Fruit fly (Drosophila melanogaster): ENCODE results near the gene CAH2.

Gene CAH2

dm6 chr3L:12139232-12139698 lies 38.1 kb upstream of the CAH2 start (continued):
- no peak for TF ChIP-seq Scr (GFP tag; IDR thresholded peaks at IDR 0.05; ENCODE audit: partially characterized antibody)
- 0 out of 2 replicates have a peak, but pooled peaks have one; percentile 11 for TF ChIP-seq al (GFP tag; IDR thresholded peaks at IDR 0.05)
- TF ChIP-seq Sry-δ (GFP tag; optimal IDR thresholded peaks at IDR 0.05), result no peak
- peak; percentile 7; the same call in 1 of the 3 replicates for TF ChIP-seq zfh1 (GFP tag; IDR thresholded peaks at IDR 0.05)
- TF ChIP-seq CG16815 (GFP tag; optimal IDR thresholded peaks at IDR 0.05), result peak; percentile 13
- TF ChIP-seq CG10209 (GFP tag; optimal IDR thresholded peaks at IDR 0.05), result peak; percentile 60
- peak; percentile 50 for TF ChIP-seq Fer3 (tag; optimal IDR thresholded peaks at IDR 0.05)
- peak; percentile 61 for TF ChIP-seq Drgx (GFP tag; IDR thresholded peaks at IDR 0.05)
- peak; percentile 57 for TF ChIP-seq tio (GFP tag; optimal IDR thresholded peaks at IDR 0.05)
- peak; percentile 45 for TF ChIP-seq tin (GFP tag; optimal IDR thresholded peaks at IDR 0.05)
- no peak for TF ChIP-seq CG9876 (GFP tag; optimal IDR thresholded peaks at IDR 0.05)
- TF ChIP-seq lilli (GFP tag; optimal IDR thresholded peaks at IDR 0.05), result peak; percentile 62
- TF ChIP-seq Mrtf (GFP tag; IDR thresholded peaks at IDR 0.05), result no peak
- TF ChIP-seq CG2202 (tag; optimal IDR thresholded peaks at IDR 0.05), result peak; percentile 3
- no peak for TF ChIP-seq zen (tag; optimal IDR thresholded peaks at IDR 0.05)
- 0 out of 2 replicates have a peak, but pooled peaks have one; percentile 16 for TF ChIP-seq CG31224 (GFP tag; IDR thresholded peaks at IDR 0.05)
- peak; percentile 0 for TF ChIP-seq mirr (GFP tag; optimal IDR thresholded peaks at IDR 0.05)
- no peak for TF ChIP-seq toy (GFP tag; IDR thresholded peaks at IDR 0.05)
- no peak for TF ChIP-seq onecut (GFP tag; IDR thresholded peaks at IDR 0.05)
- TF ChIP-seq CG30020 (tag; optimal IDR thresholded peaks at IDR 0.05), result no peak
- TF ChIP-seq lbe (GFP tag; optimal IDR thresholded peaks at IDR 0.05), result peak; percentile 10
- peak; percentile 98 for TF ChIP-seq CG15073 (GFP tag; optimal IDR thresholded peaks at IDR 0.05)
- peak; percentile 45; the same call in 1 of the 2 replicates for TF ChIP-seq CG14014 (GFP tag; IDR thresholded peaks at IDR 0.05)
- no peak for TF ChIP-seq CG3847 (GFP tag; IDR thresholded peaks at IDR 0.05)
- no peak for TF ChIP-seq nom (GFP tag; optimal IDR thresholded peaks at IDR 0.05)
- peak; percentile 27 for TF ChIP-seq en (GFP tag; optimal IDR thresholded peaks at IDR 0.05)
- TF ChIP-seq pfk (GFP tag; optimal IDR thresholded peaks at IDR 0.05), result no peak
- TF ChIP-seq Oli (tag; optimal IDR thresholded peaks at IDR 0.05), result peak; percentile 57
- peak; percentile 49 for TF ChIP-seq CG10543 (GFP tag; optimal IDR thresholded peaks at IDR 0.05)
- TF ChIP-seq D (optimal IDR thresholded peaks at IDR 0.05), result no peak
- peak; percentile 35 for TF ChIP-seq D (GFP tag; optimal IDR thresholded peaks at IDR 0.05)
- TF ChIP-seq CG6654 (GFP tag; optimal IDR thresholded peaks at IDR 0.05), result no peak
- no peak for TF ChIP-seq Deaf1 (tag; optimal IDR thresholded peaks at IDR 0.05)
- no peak for TF ChIP-seq repo (GFP tag; optimal IDR thresholded peaks at IDR 0.05)
- peak; percentile 22 for TF ChIP-seq cwo (GFP tag; optimal IDR thresholded peaks at IDR 0.05)
- TF ChIP-seq gro (GFP tag; optimal IDR thresholded peaks at IDR 0.05), result peak; percentile 56
- no peak for TF ChIP-seq jigr1 (GFP tag; IDR thresholded peaks at IDR 0.05)
- no peak for TF ChIP-seq eyg (GFP tag; optimal IDR thresholded peaks at IDR 0.05)
- TF ChIP-seq tap (tag; optimal IDR thresholded peaks at IDR 0.05), result no peak
- peak; percentile 13 for TF ChIP-seq CG10462 (GFP tag; optimal IDR thresholded peaks at IDR 0.05)
- TF ChIP-seq CG12104 (GFP tag; optimal IDR thresholded peaks at IDR 0.05), result peak; percentile 11
- TF ChIP-seq Blimp-1 (GFP tag; optimal IDR thresholded peaks at IDR 0.05), result no peak
- TF ChIP-seq Dref (GFP tag; IDR thresholded peaks at IDR 0.05), result no peak
- no peak for TF ChIP-seq abd-A (tag; optimal IDR thresholded peaks at IDR 0.05)
- peak; percentile 56 for TF ChIP-seq Atf-2 (GFP tag; optimal IDR thresholded peaks at IDR 0.05)
- TF ChIP-seq CG5953 (GFP tag; IDR thresholded peaks at IDR 0.05), result no peak
- TF ChIP-seq CG18476 (GFP tag; optimal IDR thresholded peaks at IDR 0.05), result no peak
- TF ChIP-seq lmd (GFP tag; IDR thresholded peaks at IDR 0.05), result peak; percentile 45; the same call in 1 of the 2 replicates
- TF ChIP-seq Bteb2 (GFP tag; optimal IDR thresholded peaks at IDR 0.05), result no peak
- TF ChIP-seq HLH54F (GFP tag; optimal IDR thresholded peaks at IDR 0.05), result peak; percentile 47
- TF ChIP-seq CG4328 (GFP tag; optimal IDR thresholded peaks at IDR 0.05), result peak; percentile 15
